Fruit fly (Drosophila melanogaster) whole organism: ENCODE results near the gene MTF-1.

ENCODE experiments used
- Dll ChIP-seq: fragments of >200 bp; optimal IDR thresholded peaks from 2 replicates; lab custom pipeline; 2017
- EcR ChIP-seq, 2 experiments: fragments of >200 bp; optimal IDR thresholded peaks; 2 replicates each; lab custom pipeline; 2017; ENCODE audit warnings: missing biosample characterization in 2 of 2, missing genetic modification characterization in 2 of 2, missing genetic modification reagents in 2 of 2
- psq ChIP-seq: fragments of >200 bp; optimal IDR thresholded peaks from 2 replicates; lab custom pipeline; 2017

dm6 chr3L:9399855-9400254, 30.3 kb upstream of the MTF-1 start:
- TF ChIP-seq psq (lab: Kevin White, UChicago) (no peak), EcR (GFP tag; optimal IDR thresholded peaks at IDR 0.05; lab: Kevin White, UChicago) (no peak), Dll (no peak)
